Fruit fly (Drosophila melanogaster) whole organism, pupa: ENCODE measurements around the gene Lon.

Experiments
- CG10348 ChIP-seq: fragments of 200-800 bp; sonication (Bioruptor generic); IDR thresholded peaks from 2 replicates; pipeline ENCODE4 v1.3.6; 2022; ENCODE audit warnings: missing biosample characterization, missing genetic modification characterization
- CG12605 ChIP-seq: fragments of 200-800 bp; sonication (Bioruptor generic); IDR thresholded peaks from 2 replicates; pipeline ENCODE4 v1.3.6; 2022; ENCODE audit warnings: missing biosample characterization, missing genetic modification characterization
- CG13204 ChIP-seq: fragments of 200-800 bp; sonication (Bioruptor generic); optimal IDR thresholded peaks from 2 replicates; lab custom pipeline; 2018; ENCODE audit warnings: missing biosample characterization, mild to moderate bottlenecking, missing genetic modification characterization, moderate library complexity
- CG14655 ChIP-seq: fragments of 200-800 bp; sonication (Bioruptor generic); optimal IDR thresholded peaks from 3 replicates; lab custom pipeline; 2017; ENCODE audit warnings: mild to moderate bottlenecking, missing biosample characterization, missing genetic modification reagents, missing genetic modification characterization
- CG15710 ChIP-seq: fragments of 200-800 bp; sonication (Bioruptor generic); optimal IDR thresholded peaks from 2 replicates; lab custom pipeline; 2018; ENCODE audit warnings: missing biosample characterization, mild to moderate bottlenecking, missing genetic modification characterization, moderate library complexity
- CG17806 ChIP-seq: fragments of 200-800 bp; sonication (Bioruptor generic); optimal IDR thresholded peaks from 2 replicates; lab custom pipeline; 2018; ENCODE audit warnings: missing biosample characterization, mild to moderate bottlenecking, missing genetic modification characterization, moderate library complexity
- CG32121 ChIP-seq: fragments of 200-800 bp; sonication (Bioruptor generic); IDR thresholded peaks from 2 replicates; pipeline ENCODE4 v1.3.6; 2022; ENCODE audit warnings: missing biosample characterization, missing genetic modification characterization
- CG34367 ChIP-seq: fragments of 200-800 bp; sonication (Bioruptor generic); optimal IDR thresholded peaks from 2 replicates; lab custom pipeline; 2018; ENCODE audit warnings: missing biosample characterization, mild to moderate bottlenecking, missing genetic modification characterization
- CG4496 ChIP-seq: fragments of 200-800 bp; sonication (Bioruptor generic); IDR thresholded peaks from 3 replicates; pipeline ENCODE4 v1.3.6; 2022; ENCODE audit warnings: missing biosample characterization, missing genetic modification characterization
- CG8159 ChIP-seq: fragments of 200-800 bp; sonication (Bioruptor generic); optimal IDR thresholded peaks from 3 replicates; lab custom pipeline; 2018; ENCODE audit warnings: missing biosample characterization, mild to moderate bottlenecking, missing genetic modification characterization, moderate library complexity
- CG8301 ChIP-seq: fragments of 200-800 bp; sonication (Bioruptor generic); optimal IDR thresholded peaks from 2 replicates; lab custom pipeline; 2018; ENCODE audit warnings: missing biosample characterization, mild to moderate bottlenecking, missing genetic modification characterization
- CG9948 ChIP-seq: fragments of 200-800 bp; sonication (Bioruptor generic); optimal IDR thresholded peaks from 2 replicates; lab custom pipeline; 2018; ENCODE audit warnings: missing biosample characterization, mild to moderate bottlenecking, missing genetic modification characterization, moderate library complexity
- D1 ChIP-seq: fragments of 200-800 bp; sonication (Bioruptor generic); optimal IDR thresholded peaks from 2 replicates; lab custom pipeline; 2018; ENCODE audit warnings: missing biosample characterization, mild to moderate bottlenecking, missing genetic modification characterization, moderate library complexity
- EcR ChIP-seq: fragments of 200-800 bp; sonication (Bioruptor generic); optimal IDR thresholded peaks from 3 replicates; lab custom pipeline; 2019; ENCODE audit warnings: missing biosample characterization, missing genetic modification characterization, mild to moderate bottlenecking, moderate library complexity, missing genetic modification reagents
- Ets98B ChIP-seq: fragments of 200-800 bp; sonication (Bioruptor generic); IDR thresholded peaks from 2 replicates; pipeline ENCODE4 v1.3.6; 2022; ENCODE audit warnings: missing biosample characterization, missing genetic modification characterization
- Pif1A ChIP-seq: fragments of 200-800 bp; sonication (Bioruptor generic); optimal IDR thresholded peaks from 3 replicates; lab custom pipeline; 2016; ENCODE audit warnings: missing biosample characterization, missing genetic modification characterization
- Pif1B ChIP-seq: fragments of 200-800 bp; sonication (Bioruptor generic); optimal IDR thresholded peaks from 3 replicates; lab custom pipeline; 2016; ENCODE audit warnings: missing biosample characterization, missing genetic modification characterization
- Snoo ChIP-seq: fragments of 200-800 bp; sonication (Bioruptor generic); optimal IDR thresholded peaks from 3 replicates; lab custom pipeline; 2017; ENCODE audit warnings: missing biosample characterization, mild to moderate bottlenecking, missing genetic modification characterization, inconsistent platforms
- fd96Ca ChIP-seq: fragments of 200-800 bp; sonication (Bioruptor generic); IDR thresholded peaks from 3 replicates; pipeline ENCODE4 v1.3.6; 2022; ENCODE audit warnings: missing biosample characterization, missing genetic modification characterization
- gl ChIP-seq: fragments of 200-800 bp; sonication (Bioruptor generic); optimal IDR thresholded peaks from 2 replicates; lab custom pipeline; 2018; ENCODE audit warnings: missing biosample characterization, mild to moderate bottlenecking, missing genetic modification characterization
- rn ChIP-seq: fragments of 200-800 bp; sonication (Bioruptor generic); IDR thresholded peaks from 2 replicates; pipeline ENCODE4 v1.3.6; 2022; ENCODE audit warnings: missing biosample characterization, missing genetic modification characterization

Lon gene

DNA sequence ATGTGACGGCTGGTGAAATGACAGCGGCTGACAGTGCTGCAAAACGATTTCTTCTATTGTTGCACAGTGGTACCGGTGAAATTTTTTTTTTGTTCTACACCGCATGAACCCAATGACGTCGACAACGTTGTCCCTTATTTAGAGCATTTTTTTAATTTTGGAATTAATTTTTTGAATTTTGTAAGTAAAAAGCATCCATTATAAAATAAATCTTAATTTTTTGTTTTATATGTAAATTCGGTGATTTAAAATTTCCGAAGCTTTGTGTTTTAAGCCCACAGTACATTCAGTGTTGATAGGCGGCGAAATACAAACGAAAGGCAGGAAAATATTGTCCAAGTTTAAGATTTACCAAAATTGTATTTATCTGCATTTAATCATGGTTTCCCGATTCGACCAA, at the start of gene Lon, which contains the start of gene PIG-F:
Gene Lon, minus strand, starts transcription at position 28 of the 400 bp plus-strand sequence.
Gene PIG-F, plus strand, starts transcription at position 284 of the 400 bp plus-strand sequence.
- TF ChIP-seq gl (peak; percentile 94), Snoo (tag; lab: Kevin White, UChicago) (peak; percentile 99), CG12605 (GFP tag; lab: Robert Waterston, UW) (no peak; the same call in none of the 2 replicates), CG4496 (GFP tag; lab: Robert Waterston, UW) (peak; percentile 98), CG10348 (GFP tag; lab: Robert Waterston, UW) (peak; percentile 95), CG32121 (GFP tag; lab: Robert Waterston, UW) (peak; percentile 98), EcR (GFP tag; lab: Kevin White, UChicago) (no peak), Ets98B (GFP tag; lab: Robert Waterston, UW) (peak; percentile 96), CG17806 (peak; percentile 99), Pif1A (GFP tag; lab: Kevin White, UChicago) (peak; percentile 99), CG8159 (peak; percentile 99), CG14655 (GFP tag; lab: Kevin White, UChicago) (peak; percentile 99), CG34367 (tag; lab: Kevin White, UChicago) (peak; percentile 96), CG8301 (tag; lab: Kevin White, UChicago) (peak; percentile 97), D1 (tag; lab: Kevin White, UChicago) (no peak), rn (GFP tag; lab: Robert Waterston, UW) (peak; percentile 95), CG9948 (tag; lab: Kevin White, UChicago) (peak; percentile 99), fd96Ca (GFP tag; lab: Robert Waterston, UW) (peak; percentile 98), CG13204 (GFP tag; lab: Kevin White, UChicago) (no peak), CG15710 (tag; lab: Kevin White, UChicago) (peak; percentile 99), Pif1B (GFP tag; lab: Kevin White, UChicago) (peak; percentile 99)
- TF ChIP-seq, all 21 proteins: peak for 17

DNA sequence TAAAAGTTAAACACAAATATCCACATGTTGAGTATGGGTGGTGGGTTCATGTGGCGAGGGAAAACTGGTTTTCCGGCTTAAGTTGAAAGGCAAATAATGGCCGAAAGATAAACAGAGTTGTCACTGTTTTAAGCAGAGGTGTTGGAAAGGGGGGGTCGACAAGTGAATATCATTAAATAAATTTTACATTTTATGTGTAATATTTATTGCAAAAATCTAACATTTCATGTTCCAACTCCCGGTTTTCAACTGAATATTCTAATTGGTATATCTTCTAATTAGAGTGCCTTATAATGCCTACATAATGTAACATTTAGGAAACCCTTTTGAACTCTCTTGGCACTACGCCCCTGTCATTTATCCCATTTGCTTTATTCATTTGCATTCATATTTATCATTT, 43.9 kb upstream of the Lon start:
- no peak for TF ChIP-seq CG4496 (GFP tag; lab: Robert Waterston, UW)
- peak; percentile 7 for TF ChIP-seq CG8159
- TF ChIP-seq, all 21 proteins: peak for 1

DNA sequence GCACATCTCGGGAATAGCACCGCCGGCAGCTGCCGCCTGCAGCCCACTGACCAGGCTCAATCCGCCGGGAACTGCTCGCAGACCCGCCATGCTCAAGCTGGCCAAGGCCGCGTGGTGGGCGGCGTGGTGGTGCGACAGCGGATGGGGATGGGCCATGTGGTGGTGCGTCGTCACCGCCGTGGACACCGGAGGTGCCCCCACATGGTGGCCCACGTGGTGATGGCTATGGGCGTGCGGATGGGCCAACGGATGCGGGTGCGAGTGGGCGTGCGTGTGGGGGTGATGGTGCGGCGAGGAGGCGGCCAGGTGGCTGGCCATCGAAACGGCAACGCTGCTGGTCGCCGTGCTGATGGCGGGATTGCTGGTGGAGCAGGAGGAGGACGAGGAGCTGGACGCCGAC, 41.5 kb upstream of the Lon start:
- TF ChIP-seq CG32121 (GFP tag; lab: Robert Waterston, UW): no peak
- TF ChIP-seq Pif1B (GFP tag; lab: Kevin White, UChicago): no peak
- TF ChIP-seq CG10348 (GFP tag; lab: Robert Waterston, UW): no peak
- no peak for TF ChIP-seq Pif1A (GFP tag; lab: Kevin White, UChicago)
- no peak for TF ChIP-seq CG14655 (GFP tag; lab: Kevin White, UChicago)
- no peak for TF ChIP-seq CG15710 (tag; lab: Kevin White, UChicago)
- TF ChIP-seq CG34367 (tag; lab: Kevin White, UChicago): no peak
- no peak for TF ChIP-seq CG8159
- TF ChIP-seq CG17806: no peak
- TF ChIP-seq EcR (GFP tag; lab: Kevin White, UChicago): no peak
- no peak for TF ChIP-seq rn (GFP tag; lab: Robert Waterston, UW)

DNA sequence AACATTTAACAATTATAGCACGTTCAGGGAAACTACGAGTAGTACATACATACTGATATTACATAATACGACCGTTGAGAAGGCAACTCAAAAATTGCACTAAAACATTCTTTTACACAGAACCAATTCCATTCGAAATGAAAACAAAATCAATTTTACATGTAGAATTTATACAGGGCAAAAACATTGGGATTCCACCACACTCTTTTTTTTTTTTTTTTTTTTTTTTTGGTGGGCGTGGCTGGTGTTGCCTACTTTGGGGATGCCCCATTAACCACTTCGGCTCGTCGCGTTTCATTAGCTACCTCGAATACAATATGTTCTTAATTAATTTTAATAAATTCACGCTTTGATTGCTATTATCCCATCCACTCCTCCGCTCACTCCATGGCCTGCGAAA, 38.6 kb upstream of the Lon start:
- peak; percentile 63; the same call in 1 of the 2 replicates for TF ChIP-seq rn (GFP tag; lab: Robert Waterston, UW)
- TF ChIP-seq D1 (tag; lab: Kevin White, UChicago): no peak
- peak; percentile 60 for TF ChIP-seq gl
- peak; percentile 93 for TF ChIP-seq CG4496 (GFP tag; lab: Robert Waterston, UW)
- TF ChIP-seq Pif1A (GFP tag; lab: Kevin White, UChicago): no peak
- peak; percentile 24 for TF ChIP-seq CG9948 (tag; lab: Kevin White, UChicago)
- peak; percentile 74; the same call in 2 of the 3 replicates for TF ChIP-seq fd96Ca (GFP tag; lab: Robert Waterston, UW)
- TF ChIP-seq CG10348 (GFP tag; lab: Robert Waterston, UW): no peak
- peak; percentile 81 for TF ChIP-seq CG32121 (GFP tag; lab: Robert Waterston, UW)
- TF ChIP-seq CG17806: peak; percentile 54
- TF ChIP-seq Ets98B (GFP tag; lab: Robert Waterston, UW): peak; percentile 82
- TF ChIP-seq CG12605 (GFP tag; lab: Robert Waterston, UW): peak; percentile 91
- peak; percentile 67 for TF ChIP-seq CG15710 (tag; lab: Kevin White, UChicago)
- peak; percentile 7 for TF ChIP-seq CG8301 (tag; lab: Kevin White, UChicago)
- TF ChIP-seq CG13204 (GFP tag; lab: Kevin White, UChicago): peak; percentile 62
- TF ChIP-seq CG8159: peak; percentile 51
- TF ChIP-seq EcR (GFP tag; lab: Kevin White, UChicago): no peak
- peak; percentile 57 for TF ChIP-seq CG34367 (tag; lab: Kevin White, UChicago)
- no peak for TF ChIP-seq Pif1B (GFP tag; lab: Kevin White, UChicago)
- TF ChIP-seq CG14655 (GFP tag; lab: Kevin White, UChicago): peak; percentile 47
- peak; percentile 74 for TF ChIP-seq Snoo (tag; lab: Kevin White, UChicago)

DNA sequence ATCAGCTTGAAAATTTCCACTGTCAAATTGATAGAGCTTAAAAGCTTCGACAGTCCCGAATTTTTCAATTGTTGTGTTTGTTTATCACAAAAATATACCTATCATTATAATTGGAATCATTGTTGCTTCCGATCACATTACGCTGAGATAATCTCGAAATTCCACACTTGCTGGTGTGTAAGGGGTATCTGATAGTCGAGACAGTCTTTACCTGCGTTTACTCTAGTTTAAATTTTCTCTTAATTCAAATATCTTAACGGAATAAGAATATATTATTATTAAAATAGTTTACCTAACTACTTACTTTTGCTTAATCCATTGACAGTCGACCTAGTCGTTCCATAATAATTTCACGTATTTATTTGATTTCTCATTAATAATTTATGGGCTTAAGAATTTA, 38.1 kb upstream of the Lon start:
- TF ChIP-seq CG8301 (tag; lab: Kevin White, UChicago) (no peak), CG12605 (GFP tag; lab: Robert Waterston, UW) (no peak), CG32121 (GFP tag; lab: Robert Waterston, UW) (no peak), D1 (tag; lab: Kevin White, UChicago) (no peak), CG4496 (GFP tag; lab: Robert Waterston, UW) (no peak), CG34367 (tag; lab: Kevin White, UChicago) (no peak)
